Fruit fly (Drosophila melanogaster) whole organism, pupa: ENCODE results near the gene akirin.

Experiments used
- CG10348 ChIP-seq: fragments of 200-800 bp; sonication (Bioruptor generic); IDR thresholded peaks from 2 replicates; pipeline ENCODE4 v1.3.6; 2022; ENCODE audit warnings: missing biosample characterization, missing genetic modification characterization
- CG12605 ChIP-seq: fragments of 200-800 bp; sonication (Bioruptor generic); IDR thresholded peaks from 2 replicates; pipeline ENCODE4 v1.3.6; 2022; ENCODE audit warnings: missing biosample characterization, missing genetic modification characterization
- CG13204 ChIP-seq: fragments of 200-800 bp; sonication (Bioruptor generic); optimal IDR thresholded peaks from 2 replicates; lab custom pipeline; 2018; ENCODE audit warnings: missing biosample characterization, mild to moderate bottlenecking, missing genetic modification characterization, moderate library complexity
- CG14655 ChIP-seq: fragments of 200-800 bp; sonication (Bioruptor generic); optimal IDR thresholded peaks from 3 replicates; lab custom pipeline; 2017; ENCODE audit warnings: mild to moderate bottlenecking, missing biosample characterization, missing genetic modification reagents, missing genetic modification characterization
- CG15710 ChIP-seq: fragments of 200-800 bp; sonication (Bioruptor generic); optimal IDR thresholded peaks from 2 replicates; lab custom pipeline; 2018; ENCODE audit warnings: missing biosample characterization, mild to moderate bottlenecking, missing genetic modification characterization, moderate library complexity
- CG17806 ChIP-seq: fragments of 200-800 bp; sonication (Bioruptor generic); optimal IDR thresholded peaks from 2 replicates; lab custom pipeline; 2018; ENCODE audit warnings: missing biosample characterization, mild to moderate bottlenecking, missing genetic modification characterization, moderate library complexity
- CG32121 ChIP-seq: fragments of 200-800 bp; sonication (Bioruptor generic); IDR thresholded peaks from 2 replicates; pipeline ENCODE4 v1.3.6; 2022; ENCODE audit warnings: missing biosample characterization, missing genetic modification characterization
- CG34367 ChIP-seq: fragments of 200-800 bp; sonication (Bioruptor generic); optimal IDR thresholded peaks from 2 replicates; lab custom pipeline; 2018; ENCODE audit warnings: missing biosample characterization, mild to moderate bottlenecking, missing genetic modification characterization
- CG4496 ChIP-seq: fragments of 200-800 bp; sonication (Bioruptor generic); IDR thresholded peaks from 3 replicates; pipeline ENCODE4 v1.3.6; 2022; ENCODE audit warnings: missing biosample characterization, missing genetic modification characterization
- CG8159 ChIP-seq: fragments of 200-800 bp; sonication (Bioruptor generic); optimal IDR thresholded peaks from 3 replicates; lab custom pipeline; 2018; ENCODE audit warnings: missing biosample characterization, mild to moderate bottlenecking, missing genetic modification characterization, moderate library complexity
- CG8301 ChIP-seq: fragments of 200-800 bp; sonication (Bioruptor generic); optimal IDR thresholded peaks from 2 replicates; lab custom pipeline; 2018; ENCODE audit warnings: missing biosample characterization, mild to moderate bottlenecking, missing genetic modification characterization
- CG9948 ChIP-seq: fragments of 200-800 bp; sonication (Bioruptor generic); optimal IDR thresholded peaks from 2 replicates; lab custom pipeline; 2018; ENCODE audit warnings: missing biosample characterization, mild to moderate bottlenecking, missing genetic modification characterization, moderate library complexity
- D1 ChIP-seq: fragments of 200-800 bp; sonication (Bioruptor generic); optimal IDR thresholded peaks from 2 replicates; lab custom pipeline; 2018; ENCODE audit warnings: missing biosample characterization, mild to moderate bottlenecking, missing genetic modification characterization, moderate library complexity
- EcR ChIP-seq: fragments of 200-800 bp; sonication (Bioruptor generic); optimal IDR thresholded peaks from 3 replicates; lab custom pipeline; 2019; ENCODE audit warnings: missing biosample characterization, missing genetic modification characterization, mild to moderate bottlenecking, moderate library complexity, missing genetic modification reagents
- Ets98B ChIP-seq: fragments of 200-800 bp; sonication (Bioruptor generic); IDR thresholded peaks from 2 replicates; pipeline ENCODE4 v1.3.6; 2022; ENCODE audit warnings: missing biosample characterization, missing genetic modification characterization
- Pif1A ChIP-seq: fragments of 200-800 bp; sonication (Bioruptor generic); optimal IDR thresholded peaks from 3 replicates; lab custom pipeline; 2016; ENCODE audit warnings: missing biosample characterization, missing genetic modification characterization
- Pif1B ChIP-seq: fragments of 200-800 bp; sonication (Bioruptor generic); optimal IDR thresholded peaks from 3 replicates; lab custom pipeline; 2016; ENCODE audit warnings: missing biosample characterization, missing genetic modification characterization
- Snoo ChIP-seq: fragments of 200-800 bp; sonication (Bioruptor generic); optimal IDR thresholded peaks from 3 replicates; lab custom pipeline; 2017; ENCODE audit warnings: missing biosample characterization, mild to moderate bottlenecking, missing genetic modification characterization, inconsistent platforms
- fd96Ca ChIP-seq: fragments of 200-800 bp; sonication (Bioruptor generic); IDR thresholded peaks from 3 replicates; pipeline ENCODE4 v1.3.6; 2022; ENCODE audit warnings: missing biosample characterization, missing genetic modification characterization
- gl ChIP-seq: fragments of 200-800 bp; sonication (Bioruptor generic); optimal IDR thresholded peaks from 2 replicates; lab custom pipeline; 2018; ENCODE audit warnings: missing biosample characterization, mild to moderate bottlenecking, missing genetic modification characterization
- rn ChIP-seq: fragments of 200-800 bp; sonication (Bioruptor generic); IDR thresholded peaks from 2 replicates; pipeline ENCODE4 v1.3.6; 2022; ENCODE audit warnings: missing biosample characterization, missing genetic modification characterization

Gene akirin

dm6 chr3L:7339216-7339742 lies 30.4 kb upstream of the akirin start, which contains the start of the genes lark and eco:
lark (plus strand) TSS chr3L:7339266.
eco (minus strand) TSS chr3L:7339340.
- TF ChIP-seq CG32121 (GFP tag; lab: Robert Waterston, UW) (no peak), CG4496 (GFP tag; lab: Robert Waterston, UW) (0 out of 3 replicates have a peak, but pooled peaks have one; percentile 9), EcR (peak; percentile 18), CG8159 (tag; lab: Kevin White, UChicago) (no peak), CG34367 (tag; lab: Kevin White, UChicago) (peak; percentile 14), gl (tag; lab: Kevin White, UChicago) (peak; percentile 28)

dm6 chr3L:7344001-7344400 lies 25.6 kb upstream of the akirin start:
- TF ChIP-seq CG8301 (no peak), CG15710 (tag; lab: Kevin White, UChicago) (no peak), Pif1A (GFP tag; lab: Kevin White, UChicago) (no peak), CG4496 (GFP tag; lab: Robert Waterston, UW) (no peak), CG32121 (GFP tag; lab: Robert Waterston, UW) (no peak), gl (tag; lab: Kevin White, UChicago) (no peak), rn (GFP tag; lab: Robert Waterston, UW) (no peak), CG10348 (GFP tag; lab: Robert Waterston, UW) (no peak), Ets98B (GFP tag; lab: Robert Waterston, UW) (no peak), Pif1B (GFP tag; lab: Kevin White, UChicago) (no peak), CG8159 (tag; lab: Kevin White, UChicago) (no peak), EcR (no peak), CG14655 (no peak), CG17806 (tag; lab: Kevin White, UChicago) (no peak), Snoo (no peak)
- TF ChIP-seq, all 21 proteins: peak for 0

dm6 chr3L:7344965-7345427 lies 24.6 kb upstream of the akirin start, which contains the start of gene Cln7:
Cln7 (minus strand) TSS chr3L:7345183.
- TF ChIP-seq CG17806 (tag; lab: Kevin White, UChicago) (no peak), CG12605 (GFP tag; lab: Robert Waterston, UW) (peak; percentile 78), CG13204 (GFP tag; lab: Kevin White, UChicago) (peak; percentile 82), Pif1B (GFP tag; lab: Kevin White, UChicago) (peak; percentile 66), Ets98B (GFP tag; lab: Robert Waterston, UW) (peak; percentile 89), CG8301 (no peak), CG8159 (tag; lab: Kevin White, UChicago) (peak; percentile 51), CG4496 (GFP tag; lab: Robert Waterston, UW) (peak; percentile 80), Pif1A (GFP tag; lab: Kevin White, UChicago) (no peak), rn (GFP tag; lab: Robert Waterston, UW) (no peak), Snoo (peak; percentile 62), CG15710 (tag; lab: Kevin White, UChicago) (peak; percentile 26), CG14655 (no peak), D1 (tag; lab: Kevin White, UChicago) (no peak), CG32121 (GFP tag; lab: Robert Waterston, UW) (peak; percentile 80), EcR (peak; percentile 99), CG9948 (tag; lab: Kevin White, UChicago) (no peak), gl (tag; lab: Kevin White, UChicago) (peak; percentile 81), fd96Ca (GFP tag; lab: Robert Waterston, UW) (peak; percentile 76)
- TF ChIP-seq, all 21 proteins: peak for 12

DNA sequence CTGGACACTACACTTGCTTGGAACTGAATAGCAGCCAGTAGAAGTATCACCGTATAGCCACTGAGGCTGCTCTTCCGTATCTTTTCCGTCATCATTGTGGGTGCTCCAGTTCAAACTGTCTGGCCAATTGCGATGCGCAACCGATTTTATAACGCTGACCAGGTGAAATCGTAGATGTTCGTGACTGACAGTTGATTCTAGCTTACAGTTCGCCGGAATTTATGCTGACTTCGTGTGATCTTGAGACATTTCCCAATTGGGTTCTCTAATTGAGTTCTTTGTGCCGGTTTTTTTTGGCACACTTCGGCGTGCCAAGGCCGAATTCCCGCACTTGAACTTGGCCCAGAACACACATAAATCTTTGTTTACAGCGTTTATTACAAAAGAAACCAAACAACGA lies 22.7 kb upstream of the akirin start, which contains the start of gene CG14834:
Gene CG14834 (minus strand): TSS at position 173 of the 400 bp plus-strand sequence.
- TF ChIP-seq Snoo: no peak

DNA sequence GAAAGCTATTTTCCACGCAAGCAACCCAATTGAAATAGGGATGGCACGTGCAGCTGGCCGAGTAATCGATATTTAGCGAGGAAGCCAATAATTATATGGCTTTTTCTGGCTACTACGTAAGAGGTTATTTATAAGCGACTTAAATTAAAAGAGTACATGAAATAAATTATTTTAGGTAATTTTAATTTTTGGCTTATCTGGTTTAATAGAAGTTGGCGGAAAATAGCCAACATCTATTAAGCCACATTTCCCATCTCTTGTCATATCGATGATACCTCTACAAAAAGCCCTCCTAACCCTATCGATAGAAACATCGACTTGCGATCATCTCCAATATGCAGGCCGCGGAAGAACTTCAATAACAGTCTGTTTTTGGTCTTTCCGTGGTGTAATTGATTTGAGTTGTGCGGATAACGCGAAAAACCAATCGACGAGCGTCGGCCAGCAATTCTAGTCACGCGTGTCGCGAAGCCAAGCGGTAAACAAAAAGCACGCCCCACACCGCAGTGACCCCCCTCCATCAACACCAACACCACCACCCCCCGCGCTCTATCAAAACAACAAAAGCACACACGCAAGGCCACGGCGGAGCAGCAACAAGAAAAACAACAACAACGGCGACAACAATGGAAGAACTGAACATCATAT lies 21.5 kb upstream of the akirin start, which contains the start of the genes Srp19 and qm:
Gene Srp19 (minus strand): TSS at position 51 of the 648 bp plus-strand sequence.
Gene qm (plus strand): TSS at position 330 of the 648 bp plus-strand sequence.
- TF ChIP-seq CG15710 (tag; lab: Kevin White, UChicago) (peak; percentile 11), gl (tag; lab: Kevin White, UChicago) (peak; percentile 20), CG12605 (GFP tag; lab: Robert Waterston, UW) (peak; percentile 64), CG4496 (GFP tag; lab: Robert Waterston, UW) (peak; percentile 59; the same call in 1 of the 3 replicates), fd96Ca (GFP tag; lab: Robert Waterston, UW) (peak; percentile 27; the same call in 2 of the 3 replicates), CG9948 (tag; lab: Kevin White, UChicago) (no peak), D1 (tag; lab: Kevin White, UChicago) (no peak), CG13204 (GFP tag; lab: Kevin White, UChicago) (peak; percentile 61), EcR (peak; percentile 44), Ets98B (GFP tag; lab: Robert Waterston, UW) (peak; percentile 43; the same call in 1 of the 2 replicates), rn (GFP tag; lab: Robert Waterston, UW) (no peak), CG14655 (no peak), CG32121 (GFP tag; lab: Robert Waterston, UW) (peak; percentile 25; the same call in 1 of the 2 replicates)

dm6 chr3L:7349311-7349710 lies 20.3 kb upstream of the akirin start:
- no peak for TF ChIP-seq CG8159 (tag; lab: Kevin White, UChicago)
- TF ChIP-seq CG8301: no peak
- TF ChIP-seq CG4496 (GFP tag; lab: Robert Waterston, UW): no peak
- no peak for TF ChIP-seq CG13204 (GFP tag; lab: Kevin White, UChicago)
- TF ChIP-seq CG15710 (tag; lab: Kevin White, UChicago): no peak
- no peak for TF ChIP-seq Pif1B (GFP tag; lab: Kevin White, UChicago)
- TF ChIP-seq Snoo: no peak
- no peak for TF ChIP-seq CG14655
- TF ChIP-seq gl (tag; lab: Kevin White, UChicago): no peak
- TF ChIP-seq D1 (tag; lab: Kevin White, UChicago): no peak
- TF ChIP-seq CG10348 (GFP tag; lab: Robert Waterston, UW): no peak
- TF ChIP-seq rn (GFP tag; lab: Robert Waterston, UW): no peak
- TF ChIP-seq, all 21 proteins: peak for 0
